Worm (Caenorhabditis elegans): ENCODE data around the gene nos-3.

DNA sequence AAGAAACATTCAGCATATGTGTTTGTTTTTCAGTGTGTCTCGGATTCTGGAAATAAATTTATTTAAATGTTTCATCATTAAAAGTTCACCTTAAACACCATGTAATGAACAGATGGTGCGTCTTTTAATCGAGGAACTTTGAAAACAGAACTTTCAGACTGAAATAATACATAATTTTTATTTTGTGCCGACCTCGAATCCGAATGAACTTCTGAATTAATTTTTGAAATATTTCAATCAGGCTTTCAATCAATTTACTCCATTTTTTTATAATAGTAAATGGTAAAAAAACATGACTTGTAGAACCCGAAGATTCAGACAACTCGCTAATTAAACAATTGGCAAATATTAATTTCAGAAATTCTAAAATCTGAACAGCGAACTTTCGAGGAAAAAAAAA, 36.2 kb downstream of the nos-3 start, which contains the start of gene T10B9.14:
- TF ChIP-seq ztf-11 (tag; optimal IDR thresholded peaks at IDR 0.05) (no peak), fos-1 (tag; optimal IDR thresholded peaks at IDR 0.05) (no peak), mdl-1 (tag; optimal IDR thresholded peaks at IDR 0.05) (no peak), ztf-4 (tag; optimal IDR thresholded peaks at IDR 0.05) (no peak), fkh-10 (GFP tag; optimal IDR thresholded peaks at IDR 0.05) (no peak), nfya-1 (tag; optimal IDR thresholded peaks at IDR 0.05; ENCODE audit: insufficient read depth) (no peak)
